Worm (Caenorhabditis elegans) whole organism, L4 larva: ENCODE results near the gene F36H9.1.
A peak's percentile ranks its signal among the peaks of the same experiment; 100 is the strongest.

Experiments used
- F26F4.8 ChIP-seq: fragments of 200-800 bp; sonication (Bioruptor generic); conservative IDR thresholded peaks from 2 replicates; pipeline ENCODE4 v1.3.6; 2022; ENCODE audit warnings: missing genetic modification characterization, missing compliant biosample characterization
- F37D6.2 ChIP-seq: sonication (generic microtip); optimal IDR thresholded peaks from 2 replicates; lab custom pipeline; 2016; ENCODE audit warnings: mild to moderate bottlenecking, missing genetic modification characterization, missing compliant biosample characterization
- F44E2.7 ChIP-seq: fragments of 200-800 bp; sonication (Bioruptor generic); IDR thresholded peaks from 2 replicates; pipeline ENCODE4 v2.1.2; 2022; ENCODE audit warnings: missing genetic modification characterization, missing compliant biosample characterization
- Y5F2A.4 ChIP-seq: fragments of 200-800 bp; sonication (Bioruptor generic); optimal IDR thresholded peaks from 2 replicates; lab custom pipeline; 2018; ENCODE audit warnings: mild to moderate bottlenecking, missing genetic modification characterization, missing compliant biosample characterization
- ZK546.5 ChIP-seq, 2 experiments: sonication (generic microtip); optimal IDR thresholded peaks; 2 replicates each; lab custom pipeline; 2017; ENCODE audit warnings: missing biosample characterization in 2 of 2, missing genetic modification characterization in 2 of 2
- aha-1 ChIP-seq: fragments of 150-350 bp; peaks from one replicate; lab custom pipeline; 2014; ENCODE audit warnings: missing biosample characterization, missing genetic modification characterization
- attf-4 ChIP-seq: sonication (generic microtip); optimal IDR thresholded peaks from 3 replicates; lab custom pipeline; 2017; ENCODE audit warnings: missing biosample characterization, missing genetic modification characterization
- ceh-28 ChIP-seq: fragments of 150-350 bp; optimal IDR thresholded peaks from 2 replicates; lab custom pipeline; 2014; ENCODE audit warnings: missing biosample characterization, missing genetic modification reagents, missing genetic modification characterization
- ceh-44 ChIP-seq: fragments of 200-800 bp; sonication (Bioruptor generic); IDR thresholded peaks from 2 replicates; pipeline ENCODE4 v1.3.6; 2022; ENCODE audit warnings: missing genetic modification reagents, missing genetic modification characterization, missing compliant biosample characterization
- ces-1 ChIP-seq: fragments of 150-350 bp; sonication (generic microtip); optimal IDR thresholded peaks from 4 replicates; lab custom pipeline; 2014; ENCODE audit warnings: missing biosample characterization, missing genetic modification reagents, missing genetic modification characterization
- daf-19 ChIP-seq: fragments of 200-800 bp; sonication (Bioruptor generic); conservative IDR thresholded peaks from 2 replicates; pipeline ENCODE4 v1.3.6; 2022; ENCODE audit warnings: missing genetic modification characterization, missing compliant biosample characterization
- daf-8 ChIP-seq: fragments of 200-800 bp; sonication (Bioruptor generic); IDR thresholded peaks from 2 replicates; pipeline ENCODE4 v1.3.6; 2022; ENCODE audit warnings: missing genetic modification characterization, missing compliant biosample characterization
- dmd-8 ChIP-seq: fragments of 200-800 bp; sonication (Bioruptor generic); IDR thresholded peaks from 2 replicates; pipeline ENCODE4 v1.3.6; 2022; ENCODE audit warnings: missing genetic modification characterization, missing compliant biosample characterization
- dmd-9 ChIP-seq: fragments of 200-800 bp; sonication (Bioruptor generic); IDR thresholded peaks from 2 replicates; pipeline ENCODE4 v1.3.6; 2022; ENCODE audit warnings: missing genetic modification reagents, missing genetic modification characterization, missing compliant biosample characterization
- duxl-1 ChIP-seq: sonication (generic microtip); optimal IDR thresholded peaks from 2 replicates; lab custom pipeline; 2016; ENCODE audit warnings: mild to moderate bottlenecking, missing genetic modification characterization, moderate library complexity, missing compliant biosample characterization; ENCODE audit not compliant: poor library complexity
- hif-1 ChIP-seq, 2 experiments: sonication (generic microtip); optimal IDR thresholded peaks; 2 replicates each; lab custom pipeline; 2016 to 2017; ENCODE audit warnings: missing compliant biosample characterization in 2 of 2, missing genetic modification characterization in 2 of 2, missing genetic modification reagents in 2 of 2, missing genotype in 2 of 2, mild to moderate bottlenecking in 1 of 2
- lim-7 ChIP-seq: fragments of 200-800 bp; sonication (Bioruptor generic); IDR thresholded peaks from 2 replicates; pipeline ENCODE4 v1.3.6; 2022; ENCODE audit warnings: missing genetic modification characterization, missing compliant biosample characterization
- lir-3 ChIP-seq: sonication (generic microtip); optimal IDR thresholded peaks from 2 replicates; lab custom pipeline; 2016; ENCODE audit warnings: mild to moderate bottlenecking, missing genetic modification characterization, missing compliant biosample characterization
- nhr-11 ChIP-seq: fragments of 150-350 bp; optimal IDR thresholded peaks from 2 replicates; lab custom pipeline; 2014; ENCODE audit warnings: missing biosample characterization, missing genetic modification characterization
- nhr-237 ChIP-seq: sonication (generic microtip); optimal IDR thresholded peaks from 2 replicates; lab custom pipeline; 2017; ENCODE audit warnings: missing biosample characterization, missing genetic modification characterization
- nhr-25 ChIP-seq: sonication (generic microtip); optimal IDR thresholded peaks from 2 replicates; lab custom pipeline; 2017; ENCODE audit warnings: missing genetic modification characterization, mild to moderate bottlenecking, missing compliant biosample characterization, antibody characterized with exemption, moderate library complexity, borderline replicate concordance; ENCODE audit not compliant: insufficient read depth
- nhr-77 ChIP-seq: fragments of 150-350 bp; optimal IDR thresholded peaks from 2 replicates; lab custom pipeline; 2014; ENCODE audit warnings: missing biosample characterization, missing genetic modification characterization
- pqm-1 ChIP-seq: sonication (generic microtip); optimal IDR thresholded peaks from 2 replicates; lab custom pipeline; 2017; ENCODE audit warnings: missing biosample characterization, missing genetic modification characterization
- snpc-1.2 ChIP-seq: fragments of 200-800 bp; sonication (Bioruptor generic); IDR thresholded peaks from 2 replicates; pipeline ENCODE4 v1.3.6; 2022; ENCODE audit warnings: missing genetic modification reagents, missing genetic modification characterization, missing compliant biosample characterization
- snpc-4 ChIP-seq: fragments of 150-350 bp; optimal IDR thresholded peaks from 2 replicates; lab custom pipeline; 2014; ENCODE audit warnings: missing biosample characterization, missing genetic modification characterization
- spr-1 ChIP-seq: sonication (generic microtip); optimal IDR thresholded peaks from 2 replicates; lab custom pipeline; 2016; ENCODE audit warnings: mild to moderate bottlenecking, missing genetic modification characterization, missing compliant biosample characterization
- tag-97 ChIP-seq: fragments of 200-800 bp; sonication (Bioruptor generic); IDR thresholded peaks from 2 replicates; pipeline ENCODE4 v1.3.6; 2022; ENCODE audit warnings: missing genetic modification characterization, missing compliant biosample characterization
- tra-1 ChIP-seq: fragments of 200-800 bp; sonication (Bioruptor generic); IDR thresholded peaks from 2 replicates; pipeline ENCODE4 v1.3.6; 2022; ENCODE audit warnings: missing genetic modification reagents, missing genetic modification characterization, missing compliant biosample characterization
- unc-62 ChIP-seq, 3 experiments: fragments of 150-350 bp in 1 of 3; sonication (generic microtip); optimal IDR thresholded peaks in 2 of 3; peaks in 1 of 3; 1 replicate in 1 of 3; 2 replicates in 2 of 3; lab custom pipeline; 2014 to 2017; ENCODE audit warnings: missing biosample characterization in 3 of 3, missing genetic modification characterization in 3 of 3, missing genetic modification reagents in 3 of 3, missing genotype in 1 of 3
- vab-7 ChIP-seq: fragments of 200-800 bp; sonication (Bioruptor generic); IDR thresholded peaks from 2 replicates; pipeline ENCODE4 v1.3.6; 2022; ENCODE audit warnings: missing genetic modification reagents, missing genetic modification characterization, missing compliant biosample characterization
- zag-1 ChIP-seq: fragments of 150-350 bp; optimal IDR thresholded peaks from 2 replicates; lab custom pipeline; 2014; ENCODE audit warnings: missing biosample characterization, missing genetic modification characterization
- zfp-3 ChIP-seq: fragments of 200-800 bp; sonication (Bioruptor generic); conservative IDR thresholded peaks from 2 replicates; pipeline ENCODE4 v1.3.6; 2022; ENCODE audit warnings: missing genetic modification reagents, missing genetic modification characterization, missing compliant biosample characterization
- zip-11 ChIP-seq: fragments of 200-800 bp; sonication (Bioruptor generic); IDR thresholded peaks from 2 replicates; pipeline ENCODE4 v1.3.6; 2022; ENCODE audit warnings: missing genetic modification characterization, missing compliant biosample characterization
- ztf-7 ChIP-seq: fragments of 150-350 bp; optimal IDR thresholded peaks from 2 replicates; lab custom pipeline; 2014; ENCODE audit warnings: missing biosample characterization, missing genetic modification characterization

The F36H9.1 gene

ce11 chrV:1779136-1779535 is 15.2 kb upstream of the F36H9.1 start, which contains the start of gene F36H9.4:
TSS of gene F36H9.4 (minus strand) at chrV:1779236.
- TF ChIP-seq snpc-1.2 (GFP tag; lab: Robert Waterston, UW) (no peak), unc-62 (GFP tag; optimal IDR thresholded peaks at IDR 0.05 in 1 of 2; lab: Kevin White, UChicago) (no peak), unc-62 (tag; optimal IDR thresholded peaks at IDR 0.05; lab: Kevin White, UChicago) (no peak), tag-97 (GFP tag; lab: Robert Waterston, UW) (no peak), tra-1 (no peak), nhr-25 (no peak), nhr-77 (tag; lab: Kevin White, UChicago) (no peak), Y5F2A.4 (GFP tag; lab: Kevin White, UChicago) (no peak), daf-8 (GFP tag; lab: Robert Waterston, UW) (no peak), dmd-8 (GFP tag; lab: Robert Waterston, UW) (no peak), zfp-3 (GFP tag; lab: Robert Waterston, UW) (no peak), F44E2.7 (no peak), attf-4 (tag; lab: Kevin White, UChicago) (no peak)

ce11 chrV:1779994-1780393 is 14.3 kb upstream of the F36H9.1 start:
- TF ChIP-seq duxl-1 (tag; lab: Kevin White, UChicago), result no peak
- TF ChIP-seq unc-62 (GFP tag; optimal IDR thresholded peaks at IDR 0.05 in 1 of 2; lab: Kevin White, UChicago), result peak in 1 of 2 experiments; percentile 71
- TF ChIP-seq unc-62 (tag; optimal IDR thresholded peaks at IDR 0.05; lab: Kevin White, UChicago), result no peak

ce11 chrV:1781922-1782321 is 12.4 kb upstream of the F36H9.1 start, which contains the start of gene F36H9.5:
TSS of gene F36H9.5 (minus strand) at chrV:1782022.
- no peak for TF ChIP-seq ceh-44 (GFP tag; lab: Robert Waterston, UW)
- no peak for TF ChIP-seq nhr-11 (tag; lab: Kevin White, UChicago)
- TF ChIP-seq zip-11 (GFP tag; lab: Robert Waterston, UW), result no peak
- TF ChIP-seq hif-1 (tag; optimal IDR thresholded peaks at IDR 0.05; lab: Kevin White, UChicago), result no peak
- TF ChIP-seq pqm-1 (tag; lab: Kevin White, UChicago), result no peak
- TF ChIP-seq ceh-28, result no peak
- no peak for TF ChIP-seq snpc-1.2 (GFP tag; lab: Robert Waterston, UW)
- TF ChIP-seq zag-1 (tag; lab: Kevin White, UChicago), result no peak
- TF ChIP-seq attf-4 (tag; lab: Kevin White, UChicago), result no peak
- TF ChIP-seq nhr-237 (tag; lab: Kevin White, UChicago), result no peak
- TF ChIP-seq daf-19 (GFP tag; lab: Robert Waterston, UW), result no peak
- no peak for TF ChIP-seq lim-7 (GFP tag; lab: Robert Waterston, UW)
- TF ChIP-seq ztf-7 (tag; lab: Kevin White, UChicago), result no peak
- no peak for TF ChIP-seq ZK546.5 (tag; optimal IDR thresholded peaks at IDR 0.05; lab: Kevin White, UChicago)
- TF ChIP-seq F37D6.2 (tag; lab: Kevin White, UChicago), result no peak
- TF ChIP-seq lir-3 (tag; lab: Kevin White, UChicago), result no peak
- TF ChIP-seq ces-1 (GFP tag; lab: Kevin White, UChicago), result no peak

DNA sequence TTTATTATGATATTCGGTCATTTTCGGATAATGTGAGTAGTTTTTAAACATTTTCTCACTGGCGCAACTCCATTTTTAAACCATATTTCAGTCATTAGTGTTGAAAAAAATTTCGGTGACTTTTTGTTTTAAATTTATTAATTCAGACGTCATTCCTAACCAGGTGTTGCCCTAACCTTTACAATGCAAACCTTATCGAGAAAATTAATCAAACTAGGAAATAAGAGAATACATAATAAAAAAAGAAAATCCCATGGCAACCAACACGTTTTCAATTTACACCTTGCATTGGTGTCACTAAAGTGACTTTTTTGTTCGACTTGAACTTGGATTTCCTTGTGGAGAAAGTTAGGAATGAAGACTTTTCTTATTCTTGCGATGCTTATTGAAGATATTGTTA is 6.2 kb upstream of the F36H9.1 start, which contains the start of gene F36H9.2:
Gene F36H9.2, plus strand, starts transcription at position 301 of the 400 bp plus-strand sequence.
- TF ChIP-seq zip-11 (GFP tag; lab: Robert Waterston, UW) (no peak), lim-7 (GFP tag; lab: Robert Waterston, UW) (no peak), spr-1 (tag; lab: Kevin White, UChicago) (no peak), aha-1 (tag; lab: Kevin White, UChicago) (no peak), F26F4.8 (GFP tag; lab: Robert Waterston, UW) (no peak), snpc-4 (tag; lab: Kevin White, UChicago) (no peak), vab-7 (GFP tag; lab: Robert Waterston, UW) (no peak), ces-1 (GFP tag; lab: Kevin White, UChicago) (no peak), dmd-9 (GFP tag; lab: Robert Waterston, UW) (no peak)
